Worm (Caenorhabditis elegans): ENCODE results near the gene H12D21.9.
"Not testable (repeated sequence)": the region's sequence is repeated elsewhere in the genome, so short reads cannot be mapped to it uniquely, and the experiment has no call there.

The H12D21.9 gene

ce11 chrV:14890782-14891181 lies 18.5 kb downstream of the H12D21.9 start, which contains the start of gene nspa-2:
nspa-2 (plus strand) TSS chrV:14891082.
- TF ChIP-seq gmeb-2, ztf-16, nhr-11 (tag; optimal IDR thresholded peaks at IDR 0.05): not testable (repeated sequence)

DNA sequence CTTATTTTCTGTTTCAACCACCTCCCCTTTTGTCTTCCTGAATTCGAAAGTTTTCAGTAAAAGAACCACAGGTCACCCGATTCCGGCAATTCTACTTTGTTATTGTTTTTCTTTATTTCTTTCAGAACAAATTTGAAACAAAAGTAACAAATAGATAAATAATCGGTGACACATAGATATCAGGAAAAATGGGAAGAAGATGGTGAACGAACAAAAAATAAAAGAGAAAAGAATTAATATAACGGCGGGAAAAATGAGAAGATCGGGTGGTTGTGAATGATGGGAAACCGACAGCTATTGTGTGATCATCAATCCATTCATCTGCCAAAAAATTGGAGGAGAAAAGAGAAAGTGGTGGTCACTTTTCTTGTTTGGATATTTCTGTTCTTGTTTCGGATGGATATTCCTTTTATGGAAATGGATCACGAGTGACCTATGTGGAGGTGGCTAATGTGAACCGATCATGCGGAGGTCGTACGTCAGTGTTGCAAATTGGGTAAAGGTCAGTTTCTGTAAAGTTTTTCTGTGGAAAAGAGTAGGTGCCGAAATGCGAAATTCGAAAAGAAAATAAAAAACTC lies 31.9 kb downstream of the H12D21.9 start:
- TF ChIP-seq ceh-45 (GFP tag; IDR thresholded peaks at IDR 0.05), result no peak
- TF ChIP-seq unc-3 (GFP tag; conservative IDR thresholded peaks at IDR 0.05), result no peak
- TF ChIP-seq unc-3 (tag; optimal IDR thresholded peaks at IDR 0.05), result no peak
- TF ChIP-seq ceh-30 (tag; optimal IDR thresholded peaks at IDR 0.05), result no peak
- TF ChIP-seq hlh-6 (tag; optimal IDR thresholded peaks at IDR 0.05), result no peak
- no peak for TF ChIP-seq ets-4 (tag; optimal IDR thresholded peaks at IDR 0.05)

DNA sequence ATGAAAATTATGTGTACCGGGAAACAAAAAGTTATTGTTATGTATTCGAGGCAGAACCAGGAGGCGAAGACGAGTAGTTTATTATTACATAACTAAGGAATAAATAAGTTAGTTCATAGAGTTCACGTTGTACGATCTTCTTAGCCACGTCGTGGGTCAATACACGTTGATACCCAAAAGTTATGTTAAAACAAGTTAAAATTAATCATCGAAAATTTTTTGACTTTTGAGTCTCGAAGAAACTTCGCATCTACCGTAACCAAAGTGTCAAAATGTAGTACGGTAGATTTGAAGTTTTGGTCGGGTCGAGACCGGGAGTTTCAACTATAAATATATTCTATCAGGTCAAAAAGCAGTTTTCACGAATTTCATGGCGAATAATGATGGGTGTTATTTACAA lies 32.6 kb downstream of the H12D21.9 start, which contains the start of gene ZC412.10:
ZC412.10 (minus strand) TSS at position 101 of the 400 bp plus-strand sequence.
- TF ChIP-seq dve-1, nhr-11, nfya-1 (tag; optimal IDR thresholded peaks at IDR 0.05): not testable (repeated sequence)

- TF ChIP-seq ceh-9 (tag; optimal IDR thresholded peaks at IDR 0.05), result no peak
- no peak for TF ChIP-seq F13H6.1 (tag; optimal IDR thresholded peaks at IDR 0.05)
- TF ChIP-seq npax-4 (tag; optimal IDR thresholded peaks at IDR 0.05), result no peak
- peak; percentile 34 for TF ChIP-seq C38D4.7 (GFP tag; optimal IDR thresholded peaks at IDR 0.05)
- TF ChIP-seq mec-3 (tag; optimal IDR thresholded peaks at IDR 0.05; ENCODE audit: borderline replicate concordance), result no peak
- TF ChIP-seq ceh-6 (GFP tag; optimal IDR thresholded peaks at IDR 0.05), result peak; percentile 46
- TF ChIP-seq unc-55 (GFP tag; optimal IDR thresholded peaks at IDR 0.05), result no peak
- TF ChIP-seq ceh-30 (tag; optimal IDR thresholded peaks at IDR 0.05), result peak; percentile 18
- TF ChIP-seq tbx-2 (tag; optimal IDR thresholded peaks at IDR 0.05), result no peak
- no peak for TF ChIP-seq K02D7.2 (tag; optimal IDR thresholded peaks at IDR 0.05)
- TF ChIP-seq hlh-13 (GFP tag; optimal IDR thresholded peaks at IDR 0.05), result peak; percentile 22
- no peak for TF ChIP-seq pros-1 (tag; optimal IDR thresholded peaks at IDR 0.05)
- peak; percentile 12 for TF ChIP-seq pat-9 (tag; optimal IDR thresholded peaks at IDR 0.05)
- TF ChIP-seq K09A11.1 (tag; optimal IDR thresholded peaks at IDR 0.05; ENCODE audit: insufficient read depth), result peak; percentile 15
- no peak for TF ChIP-seq sox-2 (GFP tag; IDR thresholded peaks at IDR 0.05)
- peak; percentile 42 for TF ChIP-seq lin-11 (tag; optimal IDR thresholded peaks at IDR 0.05)
- no peak for TF ChIP-seq ama-1 (optimal IDR thresholded peaks at IDR 0.05)
- TF ChIP-seq gmeb-2 (tag; optimal IDR thresholded peaks at IDR 0.05), result peak; percentile 16
- no peak for TF ChIP-seq hlh-15 (tag; optimal IDR thresholded peaks at IDR 0.05)
- TF ChIP-seq che-1 (tag; optimal IDR thresholded peaks at IDR 0.05), result peak; percentile 13
- no peak for TF ChIP-seq ceh-14 (tag; optimal IDR thresholded peaks at IDR 0.05)
- peak; percentile 40 for TF ChIP-seq nfya-1 (tag; optimal IDR thresholded peaks at IDR 0.05)
- peak; percentile 17 for TF ChIP-seq elt-2 (tag; optimal IDR thresholded peaks at IDR 0.05)
- no peak for TF ChIP-seq ceh-48 (tag; optimal IDR thresholded peaks at IDR 0.05)
- peak; percentile 64 for TF ChIP-seq unc-3 (GFP tag; conservative IDR thresholded peaks at IDR 0.05)
- no peak for TF ChIP-seq unc-3 (tag; optimal IDR thresholded peaks at IDR 0.05)
- TF ChIP-seq ref-2 (tag; optimal IDR thresholded peaks at IDR 0.05), result peak; percentile 51
- 0 out of 2 replicates have a peak, but pooled peaks have one; percentile 22 for TF ChIP-seq ceh-45 (GFP tag; IDR thresholded peaks at IDR 0.05)
- TF ChIP-seq pag-3 (tag; optimal IDR thresholded peaks at IDR 0.05; ENCODE audit: borderline replicate concordance), result no peak
- no peak for TF ChIP-seq unc-86 (tag; optimal IDR thresholded peaks at IDR 0.05)
- TF ChIP-seq zip-5 (tag; optimal IDR thresholded peaks at IDR 0.05), result no peak
- no peak for TF ChIP-seq pax-1 (tag; optimal IDR thresholded peaks at IDR 0.05)
- no peak for TF ChIP-seq C08G9.2 (tag; optimal IDR thresholded peaks at IDR 0.05)
- no peak for TF ChIP-seq pqm-1 (tag; optimal IDR thresholded peaks at IDR 0.05)
- no peak for TF ChIP-seq sdc-2 (tag; optimal IDR thresholded peaks at IDR 0.05)
- TF ChIP-seq madf-2 (tag; optimal IDR thresholded peaks at IDR 0.05), result peak; percentile 30
- TF ChIP-seq unc-42 (tag; optimal IDR thresholded peaks at IDR 0.05), result no peak
- TF ChIP-seq ceh-22 (tag; optimal IDR thresholded peaks at IDR 0.05), result no peak
- peak; percentile 42 for TF ChIP-seq nhr-232 (tag; optimal IDR thresholded peaks at IDR 0.05)
- TF ChIP-seq T23F11.4 (GFP tag; optimal IDR thresholded peaks at IDR 0.05), result no peak
These were observed 33.0 kb downstream of the H12D21.9 start for ce11 chrV:14876257-14876656.
